Worm (Caenorhabditis elegans) whole organism, L3 larva: ENCODE measurements around the gene F22F4.5.

Source experiments
- aly-2 ChIP-seq: fragments of 150-350 bp; optimal IDR thresholded peaks from 2 replicates; lab custom pipeline; 2014; ENCODE audit warnings: missing biosample characterization, missing genetic modification characterization
- nhr-76 ChIP-seq: fragments of 150-350 bp; sonication (generic microtip); optimal IDR thresholded peaks from 5 replicates; lab custom pipeline; 2014; ENCODE audit warnings: missing biosample characterization, missing genetic modification characterization
- unc-62 ChIP-seq: fragments of 150-350 bp; sonication (generic microtip); optimal IDR thresholded peaks from 4 replicates; lab custom pipeline; 2014; ENCODE audit warnings: missing biosample characterization, missing genetic modification reagents, missing genetic modification characterization

DNA sequence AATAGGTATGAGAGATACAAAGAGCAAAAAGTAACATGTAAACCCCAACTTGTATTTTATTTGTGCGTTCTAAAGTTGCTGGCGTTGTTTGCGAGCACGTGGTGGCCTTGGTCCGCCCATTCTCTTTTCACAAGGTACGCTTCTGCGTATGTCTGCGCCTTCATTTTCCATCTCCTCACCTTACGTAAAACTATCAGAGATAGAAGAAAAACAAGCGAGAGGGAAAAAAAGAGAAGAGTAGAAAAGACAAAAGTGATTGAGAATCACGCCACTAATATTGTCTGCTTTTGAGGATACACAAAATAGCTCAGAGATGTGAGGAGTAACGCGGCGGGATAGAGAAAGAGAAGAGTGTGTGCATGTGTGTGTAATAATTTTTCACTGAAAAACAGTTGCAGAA is 50.5 kb downstream of the F22F4.5 start:
- TF ChIP-seq nhr-76 (no peak), aly-2 (tag; lab: Kevin White, UChicago) (no peak), unc-62 (GFP tag; lab: Kevin White, UChicago) (no peak)
